Fruit fly (Drosophila melanogaster): ENCODE data around the gene CG42724.

CG42724 gene

DNA sequence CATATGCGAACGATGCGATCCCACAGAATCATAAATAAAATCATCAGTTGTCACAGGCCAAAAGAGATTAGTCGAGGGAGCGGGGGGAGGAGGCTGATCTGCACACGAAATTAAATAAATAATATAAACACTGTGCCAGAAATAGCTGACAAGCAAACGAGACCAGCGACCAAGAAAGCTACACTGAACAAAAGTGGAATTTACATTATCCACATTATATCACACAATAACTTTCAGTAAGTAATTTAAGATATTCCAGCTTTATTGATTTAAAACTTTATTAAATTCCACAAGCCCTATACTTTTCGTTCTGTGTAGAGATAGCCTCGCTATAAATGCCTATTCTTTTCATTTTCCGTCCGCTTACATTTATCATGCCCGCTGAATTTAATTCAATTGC lies 36.1 kb upstream of the CG42724 start (continued):
- TF ChIP-seq CG9817 (tag; optimal IDR thresholded peaks at IDR 0.05) (peak; percentile 74), slp2 (GFP tag; optimal IDR thresholded peaks at IDR 0.05) (peak; percentile 75), CG5180 (GFP tag; optimal IDR thresholded peaks at IDR 0.05) (peak; percentile 19), sisA (GFP tag; IDR thresholded peaks at IDR 0.05) (peak; percentile 89), nau (GFP tag; optimal IDR thresholded peaks at IDR 0.05) (peak; percentile 56), CG1647 (GFP tag; optimal IDR thresholded peaks at IDR 0.05) (peak; percentile 45), scrt (GFP tag; optimal IDR thresholded peaks at IDR 0.05) (peak; percentile 50), wek (GFP tag; optimal IDR thresholded peaks at IDR 0.05) (peak; percentile 27), jing (GFP tag; optimal IDR thresholded peaks at IDR 0.05) (peak; percentile 56), CG6683 (GFP tag; optimal IDR thresholded peaks at IDR 0.05) (no peak), CG13123 (GFP tag; optimal IDR thresholded peaks at IDR 0.05) (peak; percentile 50), sd (tag; optimal IDR thresholded peaks at IDR 0.05) (peak; percentile 30), gem (tag; optimal IDR thresholded peaks at IDR 0.05) (peak; percentile 89), abd-A (tag; optimal IDR thresholded peaks at IDR 0.05) (no peak), CG15479 (GFP tag; optimal IDR thresholded peaks at IDR 0.05) (no peak), sug (tag; optimal IDR thresholded peaks at IDR 0.05) (peak; percentile 31), HmgZ (tag; optimal IDR thresholded peaks at IDR 0.05) (peak; percentile 67), pzg (GFP tag; optimal IDR thresholded peaks at IDR 0.05) (no peak), trem (tag; optimal IDR thresholded peaks at IDR 0.05) (peak; percentile 54), bbx (GFP tag; IDR thresholded peaks at IDR 0.05; ENCODE audit: partially characterized antibody) (no peak), CTCF (GFP tag; optimal IDR thresholded peaks at IDR 0.05) (peak; percentile 19), CG12769 (tag; optimal IDR thresholded peaks at IDR 0.05) (peak; percentile 70), CG10366 (GFP tag; IDR thresholded peaks at IDR 0.05) (peak; percentile 88), disco-r (GFP tag; optimal IDR thresholded peaks at IDR 0.05) (peak; percentile 16), chn (GFP tag; optimal IDR thresholded peaks at IDR 0.05) (peak; percentile 66), unc-4 (GFP tag; IDR thresholded peaks at IDR 0.05; ENCODE audit: partially characterized antibody) (no peak), toy (GFP tag; IDR thresholded peaks at IDR 0.05) (no peak; the same call in 1 of the 2 replicates), zfh2 (GFP tag; optimal IDR thresholded peaks at IDR 0.05) (peak; percentile 70), zf30C (GFP tag; optimal IDR thresholded peaks at IDR 0.05) (peak; percentile 63), prd (optimal IDR thresholded peaks at IDR 0.05) (no peak), prd (GFP tag; IDR thresholded peaks at IDR 0.05) (peak; percentile 90), twi (tag; optimal IDR thresholded peaks at IDR 0.05) (peak; percentile 6), Awh (GFP tag; IDR thresholded peaks at IDR 0.05) (peak; percentile 91), CG10543 (GFP tag; optimal IDR thresholded peaks at IDR 0.05) (peak; percentile 33), Elba2 (GFP tag; optimal IDR thresholded peaks at IDR 0.05) (no peak), Scr (GFP tag; IDR thresholded peaks at IDR 0.05; ENCODE audit: partially characterized antibody) (no peak), CG16779 (GFP tag; IDR thresholded peaks at IDR 0.05) (no peak; the same call in 1 of the 2 replicates), nerfin-1 (tag; optimal IDR thresholded peaks at IDR 0.05) (peak; percentile 35), CG3281 (GFP tag; optimal IDR thresholded peaks at IDR 0.05) (peak; percentile 77), nmo (GFP tag; optimal IDR thresholded peaks at IDR 0.05) (peak; percentile 83), H15 (GFP tag; IDR thresholded peaks at IDR 0.05) (no peak; the same call in 1 of the 3 replicates), Taf1 (GFP tag; IDR thresholded peaks at IDR 0.05) (peak; percentile 83), btn (GFP tag; optimal IDR thresholded peaks at IDR 0.05) (peak; percentile 29), CG2875 (GFP tag; optimal IDR thresholded peaks at IDR 0.05) (peak; percentile 65), phol (tag; optimal IDR thresholded peaks at IDR 0.05) (peak; percentile 82), CG13287 (GFP tag; IDR thresholded peaks at IDR 0.05; ENCODE audit: partially characterized antibody) (no peak), BtbVII (GFP tag; optimal IDR thresholded peaks at IDR 0.05) (peak; percentile 51), CG4282 (GFP tag; optimal IDR thresholded peaks at IDR 0.05) (peak; percentile 37), CG34422 (GFP tag; IDR thresholded peaks at IDR 0.05) (no peak; the same call in none of the 3 replicates), CG32772 (GFP tag; IDR thresholded peaks at IDR 0.05) (peak; percentile 82), shn (GFP tag; optimal IDR thresholded peaks at IDR 0.05) (peak; percentile 68)
